Worm (Caenorhabditis elegans) whole organism, L3 larva: Measurements from ENCODE around the gene sre-29.

ENCODE experiments used
- elt-1 ChIP-seq: fragments of 150-350 bp; optimal IDR thresholded peaks from 2 replicates; lab custom pipeline; 2014; ENCODE audit warnings: missing biosample characterization, missing genetic modification characterization
- elt-3 ChIP-seq, 3 experiments: fragments of 150-350 bp in 1 of 3; sonication (generic microtip) in 2 of 3; optimal IDR thresholded peaks; 2 replicates in 2 of 3; 4 replicates in 1 of 3; lab custom pipeline; 2014 to 2017; ENCODE audit warnings: missing biosample characterization in 3 of 3, missing genetic modification characterization in 3 of 3
- fos-1 ChIP-seq: fragments of 150-350 bp; optimal IDR thresholded peaks from 2 replicates; lab custom pipeline; 2014; ENCODE audit warnings: missing biosample characterization, missing genetic modification characterization
- lin-15B ChIP-seq: fragments of 150-350 bp; optimal IDR thresholded peaks from 2 replicates; lab custom pipeline; 2014; ENCODE audit warnings: missing biosample characterization, missing genetic modification characterization
- nhr-11 ChIP-seq: fragments of 150-350 bp; optimal IDR thresholded peaks from 2 replicates; lab custom pipeline; 2014; ENCODE audit warnings: missing biosample characterization, missing genetic modification characterization
- nhr-76 ChIP-seq: fragments of 150-350 bp; sonication (generic microtip); optimal IDR thresholded peaks from 5 replicates; lab custom pipeline; 2014; ENCODE audit warnings: missing biosample characterization, missing genetic modification characterization
- unc-39 ChIP-seq: sonication (generic microtip); optimal IDR thresholded peaks from 4 replicates; lab custom pipeline; 2017; ENCODE audit warnings: missing biosample characterization, missing genetic modification characterization
- ztf-4 ChIP-seq: fragments of 150-350 bp; optimal IDR thresholded peaks from 2 replicates; lab custom pipeline; 2014; ENCODE audit warnings: missing biosample characterization, missing genetic modification characterization

- TF ChIP-seq ztf-4 (no peak), nhr-11 (no peak), lin-15B (tag; lab: Kevin White, UChicago) (no peak), fos-1 (no peak), unc-39 (no peak), elt-3 (tag; optimal IDR thresholded peaks at IDR 0.05; lab: Kevin White, UChicago) (no peak), elt-1 (no peak), nhr-76 (no peak)
These were observed 39.4 kb downstream of the sre-29 start for ce11 chrII:12362262-12362661.
